Worm (Caenorhabditis elegans) whole organism, L2 larva: ENCODE measurements around the gene Y4C6A.3.
"Not testable (repeated sequence)": the region's sequence is repeated elsewhere in the genome, so short reads cannot be mapped to it uniquely, and the experiment has no call there.

ENCODE experiments used
- C34F6.9 ChIP-seq: fragments of 150-350 bp; optimal IDR thresholded peaks from 2 replicates; lab custom pipeline; 2014; ENCODE audit warnings: missing biosample characterization, missing genetic modification characterization
- F13H6.1 ChIP-seq: sonication (generic microtip); optimal IDR thresholded peaks from 2 replicates; lab custom pipeline; 2016; ENCODE audit warnings: missing genetic modification characterization, missing compliant biosample characterization
- R02D3.7 ChIP-seq: fragments of 150-350 bp; optimal IDR thresholded peaks from 2 replicates; lab custom pipeline; 2014; ENCODE audit warnings: missing biosample characterization, missing genetic modification characterization
- Y55F3AM.14 ChIP-seq: fragments of 200-800 bp; sonication (Bioruptor generic); optimal IDR thresholded peaks from 2 replicates; lab custom pipeline; 2018; ENCODE audit warnings: mild to moderate bottlenecking, missing genetic modification characterization, missing compliant biosample characterization
- ZK546.5 ChIP-seq: sonication (generic microtip); optimal IDR thresholded peaks from 2 replicates; lab custom pipeline; 2017; ENCODE audit warnings: missing biosample characterization, missing genetic modification characterization
- alr-1 ChIP-seq: fragments of 150-350 bp; optimal IDR thresholded peaks from 2 replicates; lab custom pipeline; 2014; ENCODE audit warnings: missing biosample characterization, missing genetic modification characterization
- ama-1 ChIP-seq: fragments of 150-350 bp; optimal IDR thresholded peaks from 2 replicates; lab custom pipeline; 2018; ENCODE audit warnings: inconsistent platforms
- blmp-1 ChIP-seq: sonication (generic microtip); optimal IDR thresholded peaks from 2 replicates; lab custom pipeline; 2017; ENCODE audit warnings: missing genetic modification characterization, mild to moderate bottlenecking, missing compliant biosample characterization, antibody characterized with exemption, moderate library complexity; ENCODE audit not compliant: insufficient read depth
- ceh-16 ChIP-seq: fragments of 150-350 bp; optimal IDR thresholded peaks from 2 replicates; lab custom pipeline; 2014; ENCODE audit warnings: missing biosample characterization, missing genetic modification characterization
- ceh-82 ChIP-seq: fragments of 150-350 bp; optimal IDR thresholded peaks from 2 replicates; lab custom pipeline; 2014; ENCODE audit warnings: missing biosample characterization, missing genetic modification characterization
- crh-2 ChIP-seq: sonication (generic microtip); optimal IDR thresholded peaks from 2 replicates; lab custom pipeline; 2017; ENCODE audit warnings: missing biosample characterization, missing genetic modification characterization
- elt-1 ChIP-seq: fragments of 150-350 bp; optimal IDR thresholded peaks from 2 replicates; lab custom pipeline; 2014; ENCODE audit warnings: missing biosample characterization, missing genetic modification characterization
- elt-3 ChIP-seq: sonication (generic microtip); optimal IDR thresholded peaks from 2 replicates; lab custom pipeline; 2017; ENCODE audit warnings: missing biosample characterization, missing genetic modification characterization
- fos-1 ChIP-seq: fragments of 150-350 bp; optimal IDR thresholded peaks from 2 replicates; lab custom pipeline; 2014; ENCODE audit warnings: missing biosample characterization, missing genetic modification characterization
- gmeb-1 ChIP-seq: fragments of 150-350 bp; optimal IDR thresholded peaks from 2 replicates; lab custom pipeline; 2014; ENCODE audit warnings: missing biosample characterization, missing genetic modification characterization
- lin-13 ChIP-seq: fragments of 150-350 bp; optimal IDR thresholded peaks from 2 replicates; lab custom pipeline; 2014; ENCODE audit warnings: missing biosample characterization, missing genetic modification reagents, missing genetic modification characterization
- mbf-1 ChIP-seq: sonication (generic microtip); optimal IDR thresholded peaks from 2 replicates; lab custom pipeline; 2017; ENCODE audit warnings: missing biosample characterization, missing genetic modification characterization
- nhr-11 ChIP-seq: fragments of 150-350 bp; optimal IDR thresholded peaks from 2 replicates; lab custom pipeline; 2014; ENCODE audit warnings: missing biosample characterization, missing genetic modification characterization
- nhr-12 ChIP-seq: fragments of 150-350 bp; optimal IDR thresholded peaks from 2 replicates; lab custom pipeline; 2014; ENCODE audit warnings: missing biosample characterization, missing genetic modification characterization
- nhr-129 ChIP-seq: fragments of 150-350 bp; optimal IDR thresholded peaks from 2 replicates; lab custom pipeline; 2014; ENCODE audit warnings: missing biosample characterization, missing genetic modification characterization
- nhr-23 ChIP-seq: fragments of 150-350 bp; optimal IDR thresholded peaks from 2 replicates; lab custom pipeline; 2014; ENCODE audit warnings: missing biosample characterization, missing genetic modification reagents, missing genetic modification characterization
- nhr-237 ChIP-seq: fragments of 150-350 bp; optimal IDR thresholded peaks from 2 replicates; lab custom pipeline; 2014; ENCODE audit warnings: missing biosample characterization, missing genetic modification characterization
- nhr-25 ChIP-seq: fragments of 150-350 bp; sonication (generic microtip); optimal IDR thresholded peaks from 3 replicates; lab custom pipeline; 2014; ENCODE audit warnings: missing biosample characterization, missing genetic modification characterization
- nhr-6 ChIP-seq: fragments of 150-350 bp; optimal IDR thresholded peaks from 2 replicates; lab custom pipeline; 2014; ENCODE audit warnings: missing biosample characterization, missing genetic modification characterization
- skn-1 ChIP-seq: sonication (generic microtip); optimal IDR thresholded peaks from 2 replicates; lab custom pipeline; 2017; ENCODE audit warnings: missing biosample characterization, missing genetic modification characterization
- sma-9 ChIP-seq, 2 experiments: fragments of 150-350 bp in 1 of 2; sonication (generic microtip) in 1 of 2; optimal IDR thresholded peaks; 2 replicates each; lab custom pipeline; 2014 to 2016; ENCODE audit warnings: missing genetic modification characterization in 2 of 2, mild to moderate bottlenecking in 1 of 2, missing biosample characterization in 1 of 2, missing compliant biosample characterization in 1 of 2, missing genetic modification reagents in 1 of 2, moderate library complexity in 1 of 2
- snpc-4 ChIP-seq: fragments of 150-350 bp; optimal IDR thresholded peaks from 2 replicates; lab custom pipeline; 2014; ENCODE audit warnings: missing biosample characterization, missing genetic modification characterization
- unc-39 ChIP-seq: fragments of 150-350 bp; optimal IDR thresholded peaks from 2 replicates; lab custom pipeline; 2014; ENCODE audit warnings: missing biosample characterization, missing genetic modification characterization
- unc-62 ChIP-seq: fragments of 150-350 bp; optimal IDR thresholded peaks from 2 replicates; lab custom pipeline; 2014; ENCODE audit warnings: missing biosample characterization, missing genetic modification reagents, missing genetic modification characterization
- zag-1 ChIP-seq: fragments of 150-350 bp; optimal IDR thresholded peaks from 2 replicates; lab custom pipeline; 2014; ENCODE audit warnings: missing biosample characterization, missing genetic modification characterization
- ztf-1 ChIP-seq: fragments of 200-800 bp; sonication (Bioruptor generic); conservative IDR thresholded peaks from 2 replicates; pipeline ENCODE4 v1.3.6; 2022; ENCODE audit warnings: missing genetic modification characterization, missing compliant biosample characterization
- ztf-11 ChIP-seq: sonication (generic microtip); optimal IDR thresholded peaks from 2 replicates; lab custom pipeline; 2017; ENCODE audit warnings: missing biosample characterization, missing genetic modification characterization
- ztf-4 ChIP-seq: fragments of 150-350 bp; optimal IDR thresholded peaks from 2 replicates; lab custom pipeline; 2014; ENCODE audit warnings: missing biosample characterization, missing genetic modification characterization

The Y4C6A.3 gene

DNA sequence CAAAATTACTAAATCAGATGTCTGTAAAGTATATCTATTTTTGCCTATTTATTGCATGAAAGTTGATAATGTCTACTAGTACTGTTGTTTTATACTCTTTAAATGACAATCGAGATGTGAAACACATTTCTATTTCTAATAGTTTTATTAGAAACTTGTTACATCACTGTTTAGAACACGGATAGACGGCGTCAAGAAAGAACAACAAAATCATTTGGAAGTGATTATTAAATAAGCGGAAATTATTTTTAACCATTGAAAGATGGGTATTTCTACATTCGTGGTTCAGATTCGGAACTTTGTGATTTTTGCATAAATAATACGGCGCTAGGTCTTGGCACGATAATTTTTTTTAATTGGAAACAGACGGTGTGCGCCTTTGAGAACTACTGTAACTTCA is 17.2 kb upstream of the Y4C6A.3 start:
- TF ChIP-seq crh-2 (tag; lab: Kevin White, UChicago): no peak
- no peak for TF ChIP-seq ceh-16 (tag; lab: Kevin White, UChicago)
- TF ChIP-seq fos-1 (tag; lab: Kevin White, UChicago): no peak
- TF ChIP-seq F13H6.1 (tag; lab: Kevin White, UChicago): no peak
- no peak for TF ChIP-seq nhr-129 (tag; lab: Kevin White, UChicago)
- TF ChIP-seq unc-62 (GFP tag; lab: Kevin White, UChicago): no peak
- TF ChIP-seq nhr-6 (tag; lab: Kevin White, UChicago): no peak

DNA sequence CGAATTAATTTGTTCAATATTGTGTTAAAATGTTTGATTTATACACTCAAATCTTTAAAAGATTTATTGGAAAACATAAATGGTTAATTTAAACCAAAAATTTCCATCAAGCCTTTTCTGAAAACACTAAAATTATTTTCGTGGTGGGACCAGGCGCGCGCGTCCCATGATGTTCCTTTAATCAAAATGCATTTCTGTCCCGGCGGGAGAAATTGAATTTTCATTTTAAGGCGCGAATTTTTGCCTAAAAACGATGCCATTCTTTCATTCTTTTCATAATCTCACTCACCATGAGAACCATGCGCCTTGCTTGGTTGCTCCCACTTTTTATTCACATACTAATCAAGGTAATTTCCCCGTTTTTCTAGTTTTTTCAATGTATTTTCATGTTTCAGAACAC is 13.8 kb upstream of the Y4C6A.3 start, which contains the start of gene rme-2:
Gene rme-2, plus strand, starts transcription at position 288 of the 400 bp plus-strand sequence.
- TF ChIP-seq nhr-23 (tag; lab: Kevin White, UChicago) (no peak), sma-9 (GFP tag; optimal IDR thresholded peaks at IDR 0.05; lab: Kevin White, UChicago) (no peak), sma-9 (tag; optimal IDR thresholded peaks at IDR 0.05; lab: Kevin White, UChicago) (no peak), elt-1 (tag; lab: Kevin White, UChicago) (no peak), skn-1 (tag; lab: Kevin White, UChicago) (no peak)

DNA sequence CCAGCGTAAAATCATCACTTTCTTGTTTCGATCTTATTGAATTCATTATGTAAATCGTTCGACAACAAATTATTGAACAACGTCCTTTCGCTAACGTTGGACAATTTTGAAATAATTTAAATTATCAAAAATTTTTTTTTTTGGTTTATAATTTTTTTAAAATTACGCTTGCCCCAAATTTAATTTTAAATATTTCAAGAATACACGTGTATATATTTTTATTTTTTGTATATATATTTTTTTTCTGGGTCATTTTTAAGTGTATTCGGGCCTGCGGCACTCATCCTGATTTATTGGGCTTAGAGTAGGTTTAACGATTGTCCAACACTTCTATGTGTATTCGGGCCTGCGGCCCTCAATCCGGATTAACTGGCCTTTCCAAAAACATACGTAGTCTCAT is 8.5 kb upstream of the Y4C6A.3 start, which contains the start of gene Y52D5A.2:
Gene Y52D5A.2, minus strand, starts transcription at position 101 of the 400 bp plus-strand sequence.
- not testable (repeated sequence) for TF ChIP-seq elt-3 (tag; lab: Kevin White, UChicago); ama-1 (lab: Kevin White, UChicago); Y55F3AM.14 (GFP tag; lab: Kevin White, UChicago)
- TF ChIP-seq, all 48 proteins: peak for 0; not testable (repeated sequence) for 48

DNA sequence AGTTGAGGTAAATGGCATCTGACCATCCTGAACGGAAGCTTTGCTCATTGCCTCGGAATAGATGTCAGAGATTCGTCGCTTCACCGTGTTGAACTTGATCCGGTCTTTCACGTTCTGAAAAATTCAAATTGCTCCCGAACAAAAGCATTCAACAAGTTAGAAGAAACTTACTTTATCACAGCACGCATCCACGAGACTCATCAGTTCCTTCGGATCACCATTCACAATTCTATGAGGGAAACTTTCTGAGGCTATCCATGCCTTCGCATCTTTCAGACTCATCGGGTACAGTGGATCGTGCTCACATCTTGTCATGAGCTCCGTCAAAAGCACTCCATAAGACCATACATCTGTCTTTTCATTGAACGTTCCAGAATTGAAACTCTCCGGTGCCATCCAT is 6.9 kb upstream of the Y4C6A.3 start:
- no peak for TF ChIP-seq alr-1
- TF ChIP-seq nhr-237 (tag; lab: Kevin White, UChicago): no peak
- no peak for TF ChIP-seq snpc-4 (tag; lab: Kevin White, UChicago)
- no peak for TF ChIP-seq zag-1 (tag; lab: Kevin White, UChicago)
- TF ChIP-seq gmeb-1: no peak
- TF ChIP-seq ceh-82: no peak
- no peak for TF ChIP-seq nhr-6 (tag; lab: Kevin White, UChicago)
- TF ChIP-seq ztf-1 (GFP tag; lab: Robert Waterston, UW): no peak
- TF ChIP-seq nhr-23 (tag; lab: Kevin White, UChicago): no peak
- no peak for TF ChIP-seq blmp-1 (tag; lab: Kevin White, UChicago)
- no peak for TF ChIP-seq ama-1 (lab: Kevin White, UChicago)
- TF ChIP-seq ZK546.5 (tag; lab: Kevin White, UChicago): no peak
- no peak for TF ChIP-seq nhr-25 (tag; lab: Kevin White, UChicago)
- TF ChIP-seq ceh-16 (tag; lab: Kevin White, UChicago): no peak
- TF ChIP-seq C34F6.9 (tag; lab: Kevin White, UChicago): no peak
- TF ChIP-seq sma-9 (GFP tag; optimal IDR thresholded peaks at IDR 0.05; lab: Kevin White, UChicago): no peak
- TF ChIP-seq sma-9 (tag; optimal IDR thresholded peaks at IDR 0.05; lab: Kevin White, UChicago): no peak
- no peak for TF ChIP-seq F13H6.1 (tag; lab: Kevin White, UChicago)
- no peak for TF ChIP-seq ztf-11 (tag; lab: Kevin White, UChicago)
- no peak for TF ChIP-seq mbf-1 (tag; lab: Kevin White, UChicago)
- TF ChIP-seq lin-13 (GFP tag; lab: Kevin White, UChicago): no peak

DNA sequence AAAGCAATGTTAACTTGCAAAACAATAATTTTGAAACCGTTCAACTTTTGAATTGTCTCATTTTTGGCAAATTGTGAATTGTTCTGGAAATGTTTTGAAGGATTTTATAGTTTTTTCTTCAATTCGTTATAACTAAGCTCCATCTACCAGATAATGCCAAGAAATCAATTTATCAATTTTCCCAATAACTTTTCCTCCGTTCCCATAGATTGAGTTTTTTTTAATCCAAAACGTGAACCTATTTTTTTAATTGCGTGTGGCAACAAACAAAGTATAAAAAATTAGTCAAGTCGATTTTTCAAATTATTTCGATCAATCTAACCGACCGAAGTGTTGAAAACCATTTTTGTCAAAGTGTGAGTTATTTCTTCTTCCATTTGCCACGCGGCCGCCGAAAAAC is 3.2 kb downstream of the Y4C6A.3 start, which contains the start of gene Y4C6A.4:
Gene Y4C6A.4, plus strand, starts transcription at position 301 of the 400 bp plus-strand sequence.
- TF ChIP-seq ama-1 (lab: Kevin White, UChicago): no peak
- TF ChIP-seq R02D3.7 (tag; lab: Kevin White, UChicago): no peak

DNA sequence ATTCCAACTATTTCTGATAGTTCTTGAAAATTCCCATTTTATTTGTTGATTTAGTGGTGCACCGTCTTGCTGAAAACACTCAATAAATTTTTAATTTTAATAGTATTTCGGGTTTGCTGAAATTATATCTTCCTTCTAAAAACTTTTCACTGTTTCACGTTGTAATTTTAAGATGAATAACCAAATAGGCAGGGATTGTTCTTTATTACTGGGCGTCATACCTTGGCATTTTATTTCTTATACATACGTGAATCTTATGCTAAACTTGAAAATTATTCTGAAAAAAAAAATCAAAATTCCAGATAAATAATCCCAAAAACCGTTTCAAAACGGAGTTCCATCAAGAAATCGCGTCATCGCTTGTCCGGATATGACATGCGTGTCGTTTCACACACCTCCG is 17.2 kb downstream of the Y4C6A.3 start, which contains the start of gene mgl-3:
Gene mgl-3, plus strand, starts transcription at position 301 of the 400 bp plus-strand sequence.
- TF ChIP-seq alr-1 (no peak), ceh-16 (tag; lab: Kevin White, UChicago) (no peak), nhr-11 (no peak), zag-1 (tag; lab: Kevin White, UChicago) (no peak), ztf-4 (tag; lab: Kevin White, UChicago) (no peak), C34F6.9 (tag; lab: Kevin White, UChicago) (no peak), unc-39 (tag; lab: Kevin White, UChicago) (no peak), crh-2 (tag; lab: Kevin White, UChicago) (no peak), ZK546.5 (tag; lab: Kevin White, UChicago) (no peak), fos-1 (tag; lab: Kevin White, UChicago) (no peak), mbf-1 (tag; lab: Kevin White, UChicago) (no peak), nhr-237 (tag; lab: Kevin White, UChicago) (no peak), gmeb-1 (no peak), nhr-12 (tag; lab: Kevin White, UChicago) (no peak), sma-9 (GFP tag; optimal IDR thresholded peaks at IDR 0.05; lab: Kevin White, UChicago) (no peak), sma-9 (tag; optimal IDR thresholded peaks at IDR 0.05; lab: Kevin White, UChicago) (no peak), R02D3.7 (tag; lab: Kevin White, UChicago) (no peak), elt-3 (tag; lab: Kevin White, UChicago) (no peak), ceh-82 (no peak)
